Worm (Caenorhabditis elegans) whole organism, L4/young adult: ENCODE data around the gene epn-1.

Source experiments
- W03F9.2 ChIP-seq: fragments of 150-350 bp; optimal IDR thresholded peaks from 2 replicates; lab custom pipeline; 2014; ENCODE audit warnings: missing biosample characterization, missing genetic modification characterization
- him-1 ChIP-seq: sonication (generic microtip); optimal IDR thresholded peaks from 2 replicates; lab custom pipeline; 2016; ENCODE audit warnings: missing genotype, missing genetic modification reagents, missing genetic modification characterization, missing compliant biosample characterization

- TF ChIP-seq W03F9.2 (tag; lab: Kevin White, UChicago) (no peak), him-1 (tag; lab: Kevin White, UChicago) (no peak)
Observed at ce11 chrX:14812061-14812460, 6.3 kb downstream of the epn-1 start, which contains the start of gene T04C10.3.
